Worm (Caenorhabditis elegans): ENCODE results near the gene srd-64.

The srd-64 gene

ce11 chrIII:1680996-1681395 is 13.9 kb downstream of the srd-64 start:
- TF ChIP-seq daf-8 (GFP tag; IDR thresholded peaks at IDR 0.05) (no peak), hlh-11 (tag; optimal IDR thresholded peaks at IDR 0.05) (peak; percentile 95), nhr-102 (tag; optimal IDR thresholded peaks at IDR 0.05) (peak; percentile 52), daf-16 (GFP tag; optimal IDR thresholded peaks at IDR 0.05) (peak in 1 of 2 experiments; percentile 32), daf-16 (tag; optimal IDR thresholded peaks at IDR 0.05) (peak; percentile 82), mxl-2 (GFP tag; conservative IDR thresholded peaks at IDR 0.05) (no peak), hlh-30 (tag; optimal IDR thresholded peaks at IDR 0.05; ENCODE audit: insufficient read depth) (peak; percentile 84), zfp-2 (tag; optimal IDR thresholded peaks at IDR 0.05) (no peak), saeg-2 (GFP tag; IDR thresholded peaks at IDR 0.05) (peak; percentile 34; the same call in 1 of the 2 replicates), lsy-2 (tag; optimal IDR thresholded peaks at IDR 0.05) (peak in 1 of 2 experiments; percentile 78), egl-43 (GFP tag; IDR thresholded peaks at IDR 0.05) (no peak), fos-1 (tag; optimal IDR thresholded peaks at IDR 0.05) (no peak), nhr-25 (tag; optimal IDR thresholded peaks at IDR 0.05; ENCODE audit: borderline replicate concordance, insufficient read depth) (no peak), zip-2 (tag; optimal IDR thresholded peaks at IDR 0.05) (no peak), lin-15B (tag; optimal IDR thresholded peaks at IDR 0.05) (no peak), madf-9 (GFP tag; conservative IDR thresholded peaks at IDR 0.05) (no peak), nhr-237 (tag; optimal IDR thresholded peaks at IDR 0.05) (no peak), rbr-2 (tag; optimal IDR thresholded peaks at IDR 0.05) (peak; percentile 63), ceh-20 (GFP tag; IDR thresholded peaks at IDR 0.05) (peak; percentile 97), F10B5.3 (tag; optimal IDR thresholded peaks at IDR 0.05) (no peak), hmg-1.1 (GFP tag; IDR thresholded peaks at IDR 0.05) (peak; percentile 71), hif-1 (tag; optimal IDR thresholded peaks at IDR 0.05) (no peak), Y5F2A.4 (GFP tag; optimal IDR thresholded peaks at IDR 0.05) (no peak), set-16 (GFP tag; IDR thresholded peaks at IDR 0.05) (0 out of 2 replicates have a peak, but pooled peaks have one; percentile 21), nhr-111 (GFP tag; optimal IDR thresholded peaks at IDR 0.05) (no peak), F37D6.2 (tag; optimal IDR thresholded peaks at IDR 0.05) (no peak), snpc-1.2 (GFP tag; IDR thresholded peaks at IDR 0.05) (no peak), nhr-77 (tag; optimal IDR thresholded peaks at IDR 0.05) (peak; percentile 84), pqm-1 (tag; optimal IDR thresholded peaks at IDR 0.05) (peak; percentile 83), sdz-12 (GFP tag; optimal IDR thresholded peaks at IDR 0.05) (no peak), daf-12 (tag; optimal IDR thresholded peaks at IDR 0.05) (no peak), pha-4 (GFP tag; IDR thresholded peaks at IDR 0.05) (no peak), pha-4 (tag; optimal IDR thresholded peaks at IDR 0.05) (no peak), Y48G9A.11 (GFP tag; IDR thresholded peaks at IDR 0.05) (no peak), lin-39 (tag; optimal IDR thresholded peaks at IDR 0.05) (no peak), nhr-41 (GFP tag; IDR thresholded peaks at IDR 0.05) (no peak), dmd-6 (GFP tag; IDR thresholded peaks at IDR 0.05) (peak; percentile 94), zip-11 (GFP tag; IDR thresholded peaks at IDR 0.05) (no peak), lin-29 (GFP tag; IDR thresholded peaks at IDR 0.05) (no peak), dmd-9 (GFP tag; IDR thresholded peaks at IDR 0.05) (no peak), tag-97 (GFP tag; IDR thresholded peaks at IDR 0.05) (no peak), spr-1 (tag; optimal IDR thresholded peaks at IDR 0.05) (no peak), ceh-32 (tag; optimal IDR thresholded peaks at IDR 0.05; ENCODE audit: poor library complexity) (no peak), nhr-10 (tag; optimal IDR thresholded peaks at IDR 0.05) (peak; percentile 4), aly-2 (tag; optimal IDR thresholded peaks at IDR 0.05) (no peak), R02D3.7 (tag; optimal IDR thresholded peaks at IDR 0.05) (no peak), skn-1 (tag; optimal IDR thresholded peaks at IDR 0.05) (no peak), nhr-28 (tag; optimal IDR thresholded peaks at IDR 0.05) (peak; percentile 93), gei-8 (GFP tag; optimal IDR thresholded peaks at IDR 0.05) (no peak), vab-7 (GFP tag; IDR thresholded peaks at IDR 0.05) (no peak), dmd-8 (GFP tag; IDR thresholded peaks at IDR 0.05) (no peak), duxl-1 (tag; optimal IDR thresholded peaks at IDR 0.05; ENCODE audit: poor library complexity) (peak; percentile 30)

Data from whole organism, L4 larva.